Fruit fly (Drosophila melanogaster) whole organism, embryonic: ENCODE data around the gene CG46303.

Experiments
- ATbp ChIP-seq: fragments of 200-800 bp; sonication (Bioruptor generic); optimal IDR thresholded peaks from 2 replicates; lab custom pipeline; 2017; ENCODE audit warnings: missing biosample characterization, mild to moderate bottlenecking, missing genetic modification characterization, missing genetic modification reagents
- Bdp1 ChIP-seq: fragments of 200-800 bp; sonication (Bioruptor generic); optimal IDR thresholded peaks from 3 replicates; lab custom pipeline; 2016; ENCODE audit warnings: missing biosample characterization, missing genetic modification characterization
- BtbVII ChIP-seq: fragments of 200-800 bp; sonication (Bioruptor generic); optimal IDR thresholded peaks from 3 replicates; lab custom pipeline; 2017; ENCODE audit warnings: missing biosample characterization, mild to moderate bottlenecking, missing genetic modification characterization
- Bteb2 ChIP-seq: fragments of 200-800 bp; sonication (Bioruptor generic); optimal IDR thresholded peaks from 2 replicates; lab custom pipeline; 2016; ENCODE audit warnings: missing biosample characterization, missing genetic modification characterization
- CG10462 ChIP-seq: fragments of 200-800 bp; sonication (Bioruptor generic); optimal IDR thresholded peaks from 2 replicates; lab custom pipeline; 2016; ENCODE audit warnings: missing biosample characterization, missing genetic modification characterization
- CG10959 ChIP-seq: fragments of 200-800 bp; sonication (Bioruptor generic); IDR thresholded peaks from 2 replicates; pipeline ENCODE4 v1.3.6; 2022; ENCODE audit warnings: missing biosample characterization, missing genetic modification characterization
- CG11398 ChIP-seq: fragments of 200-800 bp; sonication (Bioruptor generic); optimal IDR thresholded peaks from 2 replicates; lab custom pipeline; 2016; ENCODE audit warnings: missing biosample characterization, missing genetic modification characterization
- CG11696 ChIP-seq: fragments of 200-800 bp; sonication (Bioruptor generic); IDR thresholded peaks from 2 replicates; pipeline ENCODE4 v1.3.6; 2022; ENCODE audit warnings: missing biosample characterization, missing genetic modification characterization
- CG14860 ChIP-seq: fragments of 200-800 bp; sonication (Bioruptor generic); IDR thresholded peaks from 3 replicates; pipeline ENCODE4 v1.3.6; 2022; ENCODE audit warnings: missing biosample characterization, missing genetic modification characterization; ENCODE audit not compliant: partially characterized antibody
- CG1647 ChIP-seq: fragments of 200-800 bp; sonication (Bioruptor generic); optimal IDR thresholded peaks from 3 replicates; lab custom pipeline; 2016; ENCODE audit warnings: missing biosample characterization, missing genetic modification characterization
- CG17186 ChIP-seq: fragments of 200-800 bp; sonication (Bioruptor generic); optimal IDR thresholded peaks from 3 replicates; lab custom pipeline; 2017; ENCODE audit warnings: missing biosample characterization, missing genetic modification reagents, missing genetic modification characterization
- CG17328 ChIP-seq: fragments of 200-800 bp; sonication (Bioruptor generic); IDR thresholded peaks from 2 replicates; pipeline ENCODE4 v1.3.6; 2022; ENCODE audit warnings: missing biosample characterization, missing genetic modification characterization
- CG2120 ChIP-seq: fragments of 200-800 bp; sonication (Bioruptor generic); optimal IDR thresholded peaks from 3 replicates; lab custom pipeline; 2016; ENCODE audit warnings: missing biosample characterization, missing genetic modification characterization
- CG2199 ChIP-seq: fragments of 200-800 bp; sonication (Bioruptor generic); IDR thresholded peaks from 3 replicates; pipeline ENCODE4 v1.3.6; 2022; ENCODE audit warnings: missing biosample characterization, missing genetic modification characterization
- CG3847 ChIP-seq: fragments of 200-800 bp; sonication (Bioruptor generic); IDR thresholded peaks from 2 replicates; pipeline ENCODE4 v1.3.6; 2022; ENCODE audit warnings: missing biosample characterization, missing genetic modification characterization
- CG4282 ChIP-seq: fragments of 200-800 bp; sonication (Bioruptor generic); optimal IDR thresholded peaks from 2 replicates; lab custom pipeline; 2016; ENCODE audit warnings: missing biosample characterization, missing genetic modification characterization
- CG6854 ChIP-seq: fragments of 200-800 bp; sonication (Bioruptor generic); optimal IDR thresholded peaks from 3 replicates; lab custom pipeline; 2017; ENCODE audit warnings: missing biosample characterization, mild to moderate bottlenecking, missing genetic modification characterization
- CG7786 ChIP-seq: fragments of 200-800 bp; sonication (Bioruptor generic); optimal IDR thresholded peaks from 2 replicates; lab custom pipeline; 2016; ENCODE audit warnings: missing biosample characterization, missing genetic modification characterization
- CG8089 ChIP-seq: fragments of 200-800 bp; sonication (Bioruptor generic); optimal IDR thresholded peaks from 3 replicates; lab custom pipeline; 2016; ENCODE audit warnings: missing biosample characterization, missing genetic modification characterization
- CG8290 ChIP-seq, 3 experiments: fragments of 200-800 bp; sonication (Bioruptor generic); optimal IDR thresholded peaks; 2 replicates each; lab custom pipeline; 2016 to 2019; ENCODE audit warnings: missing biosample characterization in 3 of 3, missing genetic modification characterization in 3 of 3, mild to moderate bottlenecking in 2 of 3, moderate library complexity in 1 of 3
- CG9727 ChIP-seq: fragments of 200-800 bp; sonication (Bioruptor generic); optimal IDR thresholded peaks from 3 replicates; lab custom pipeline; 2017; ENCODE audit warnings: missing biosample characterization, mild to moderate bottlenecking, missing genetic modification characterization
- Doc2 ChIP-seq: fragments of 200-800 bp; sonication (Bioruptor generic); IDR thresholded peaks from 2 replicates; pipeline ENCODE4 v1.3.6; 2022; ENCODE audit warnings: missing biosample characterization, missing genetic modification characterization
- Fer1 ChIP-seq: fragments of 200-800 bp; sonication (Bioruptor generic); optimal IDR thresholded peaks from 2 replicates; lab custom pipeline; 2017; ENCODE audit warnings: missing biosample characterization, mild to moderate bottlenecking, missing genetic modification characterization
- GATAe ChIP-seq: fragments of 200-800 bp; sonication (Bioruptor generic); conservative IDR thresholded peaks from 2 replicates; pipeline ENCODE4 v1.3.6; 2022; ENCODE audit warnings: missing biosample characterization, missing genetic modification characterization
- HLH54F ChIP-seq: fragments of 200-800 bp; sonication (Bioruptor generic); optimal IDR thresholded peaks from 3 replicates; lab custom pipeline; 2016; ENCODE audit warnings: missing biosample characterization, missing genetic modification characterization
- Hey ChIP-seq: fragments of 200-800 bp; sonication (Bioruptor generic); optimal IDR thresholded peaks from 3 replicates; lab custom pipeline; 2018; ENCODE audit warnings: missing biosample characterization, mild to moderate bottlenecking, missing genetic modification characterization
- HmgD ChIP-seq: fragments of 200-800 bp; sonication (Bioruptor generic); optimal IDR thresholded peaks from 3 replicates; lab custom pipeline; 2016; ENCODE audit warnings: missing biosample characterization, missing genetic modification characterization
- Max ChIP-seq: fragments of 200-800 bp; sonication (Bioruptor generic); optimal IDR thresholded peaks from 2 replicates; lab custom pipeline; 2016; ENCODE audit warnings: missing biosample characterization, mild to moderate bottlenecking, missing genetic modification characterization
- Med ChIP-seq: fragments of 200-800 bp; sonication (Bioruptor generic); peaks from one replicate; lab custom pipeline; 2016; ENCODE audit warnings: missing biosample characterization, missing genetic modification characterization, mild to moderate bottlenecking, inconsistent platforms, moderate library complexity
- Nf-YC ChIP-seq: fragments of 200-800 bp; optimal IDR thresholded peaks from 3 replicates; lab custom pipeline; 2019; ENCODE audit warnings: missing biosample characterization, mild to moderate bottlenecking, missing genetic modification characterization, moderate library complexity
- Sry-β ChIP-seq: fragments of 200-800 bp; sonication (Bioruptor generic); optimal IDR thresholded peaks from 2 replicates; lab custom pipeline; 2018; ENCODE audit warnings: missing biosample characterization, mild to moderate bottlenecking, missing genetic modification characterization, moderate library complexity
- cato ChIP-seq: fragments of 200-800 bp; sonication (Bioruptor generic); optimal IDR thresholded peaks from 2 replicates; lab custom pipeline; 2016; ENCODE audit warnings: missing biosample characterization, missing genetic modification characterization, borderline replicate concordance
- caup ChIP-seq: fragments of 200-800 bp; sonication (Bioruptor generic); optimal IDR thresholded peaks from 3 replicates; lab custom pipeline; 2017; ENCODE audit warnings: missing biosample characterization, mild to moderate bottlenecking, missing genetic modification characterization, moderate library complexity; ENCODE audit not compliant: severe bottlenecking
- ci ChIP-seq: fragments of 200-800 bp; sonication (Bioruptor generic); IDR thresholded peaks from 3 replicates; pipeline ENCODE4 v1.3.6; 2022; ENCODE audit warnings: missing biosample characterization, missing genetic modification characterization
- dysf ChIP-seq: fragments of 200-800 bp; sonication (Bioruptor generic); IDR thresholded peaks from 3 replicates; pipeline ENCODE4 v1.3.6; 2022; ENCODE audit warnings: missing biosample characterization, missing genetic modification characterization
- fd64A ChIP-seq: fragments of 200-800 bp; sonication (Bioruptor generic); optimal IDR thresholded peaks from 3 replicates; lab custom pipeline; 2018; ENCODE audit warnings: missing biosample characterization, mild to moderate bottlenecking, missing genetic modification characterization
- ftz-f1 ChIP-seq: fragments of 200-800 bp; sonication (Bioruptor generic); optimal IDR thresholded peaks from 2 replicates; lab custom pipeline; 2016; ENCODE audit warnings: missing biosample characterization, missing genetic modification characterization
- fu2 ChIP-seq: fragments of 200-800 bp; sonication (Bioruptor generic); optimal IDR thresholded peaks from 2 replicates; lab custom pipeline; 2016; ENCODE audit warnings: missing biosample characterization, missing genetic modification characterization
- grau ChIP-seq: fragments of 200-800 bp; optimal IDR thresholded peaks from 3 replicates; lab custom pipeline; 2019; ENCODE audit warnings: missing biosample characterization, mild to moderate bottlenecking, missing genetic modification characterization, moderate library complexity
- hbn ChIP-seq: fragments of 200-800 bp; sonication (Bioruptor generic); IDR thresholded peaks from 2 replicates; pipeline ENCODE4 v1.3.6; 2022; ENCODE audit warnings: missing biosample characterization, missing genetic modification characterization; ENCODE audit not compliant: partially characterized antibody
- lmd ChIP-seq: fragments of 200-800 bp; sonication (Bioruptor generic); IDR thresholded peaks from 2 replicates; pipeline ENCODE4 v1.3.6; 2022; ENCODE audit warnings: missing biosample characterization, missing genetic modification characterization
- nau ChIP-seq: fragments of 200-800 bp; sonication (Bioruptor generic); optimal IDR thresholded peaks from 3 replicates; lab custom pipeline; 2017; ENCODE audit warnings: missing biosample characterization, mild to moderate bottlenecking, missing genetic modification characterization, missing genetic modification reagents
- ranshi ChIP-seq: fragments of 200-800 bp; sonication (Bioruptor generic); IDR thresholded peaks from 2 replicates; pipeline ENCODE4 v1.3.6; 2022; ENCODE audit warnings: missing biosample characterization, missing genetic modification characterization
- salm ChIP-seq: fragments of 200-800 bp; sonication (Bioruptor generic); optimal IDR thresholded peaks from 2 replicates; lab custom pipeline; 2018; ENCODE audit warnings: missing biosample characterization, mild to moderate bottlenecking, missing genetic modification characterization
- sd ChIP-seq: fragments of 200-800 bp; sonication (Bioruptor generic); optimal IDR thresholded peaks from 3 replicates; lab custom pipeline; 2018; ENCODE audit warnings: missing biosample characterization, mild to moderate bottlenecking, missing genetic modification characterization, moderate library complexity
- sens-2 ChIP-seq: fragments of 200-800 bp; sonication (Bioruptor generic); IDR thresholded peaks from 2 replicates; pipeline ENCODE4 v1.3.6; 2022; ENCODE audit warnings: missing biosample characterization, missing genetic modification characterization
- sisA ChIP-seq: fragments of 200-800 bp; sonication (Bioruptor generic); IDR thresholded peaks from 2 replicates; pipeline ENCODE4 v1.3.6; 2022; ENCODE audit warnings: missing biosample characterization, missing genetic modification characterization
- sna ChIP-seq: fragments of 200-800 bp; sonication (Bioruptor generic); IDR thresholded peaks from 2 replicates; pipeline ENCODE4 v1.3.6; 2022; ENCODE audit warnings: missing biosample characterization, missing genetic modification characterization; ENCODE audit not compliant: partially characterized antibody
- ttk ChIP-seq: fragments of 200-800 bp; sonication (Bioruptor generic); IDR thresholded peaks from 2 replicates; pipeline ENCODE4 v2.1.2; 2022; ENCODE audit warnings: missing biosample characterization, missing genetic modification characterization
- twi ChIP-seq: fragments of 200-800 bp; optimal IDR thresholded peaks from 2 replicates; lab custom pipeline; 2019; ENCODE audit warnings: missing biosample characterization, mild to moderate bottlenecking, missing genetic modification characterization, moderate library complexity
- unpg ChIP-seq: fragments of 200-800 bp; sonication (Bioruptor generic); optimal IDR thresholded peaks from 3 replicates; lab custom pipeline; 2018; ENCODE audit warnings: missing biosample characterization, mild to moderate bottlenecking, missing genetic modification characterization, moderate library complexity
- wor ChIP-seq: fragments of 200-800 bp; sonication (Bioruptor generic); IDR thresholded peaks from 2 replicates; pipeline ENCODE4 v1.3.6; 2022; ENCODE audit warnings: missing biosample characterization, missing genetic modification characterization

CG46303 gene

DNA sequence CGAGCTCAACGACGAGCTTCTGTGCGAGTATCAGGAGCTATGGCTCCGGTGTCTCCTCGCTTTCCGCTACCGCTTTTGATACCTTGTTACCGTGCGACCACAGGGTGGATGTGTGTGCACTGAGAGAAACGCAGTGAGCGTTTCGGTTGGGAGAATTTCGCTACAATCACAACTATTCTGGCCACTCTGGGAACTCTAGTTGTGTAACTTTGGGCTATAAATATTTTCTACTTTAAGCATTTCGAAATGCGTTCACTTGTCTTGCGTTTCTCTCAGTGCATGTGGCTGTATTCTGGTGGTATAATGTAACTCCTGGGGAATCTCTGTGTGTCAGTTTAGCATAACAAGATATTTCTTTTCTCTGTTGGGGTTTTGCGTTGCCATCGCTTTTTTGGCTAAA is 49.6 kb downstream of the CG46303 start (continued):
- TF ChIP-seq sisA (GFP tag; lab: Robert Waterston, UW) = peak; percentile 46
- TF ChIP-seq sens-2 = no peak
- TF ChIP-seq CG4282 = no peak
- no peak for TF ChIP-seq CG11696 (GFP tag; lab: Robert Waterston, UW)
- TF ChIP-seq Bteb2 (GFP tag; lab: Kevin White, UChicago) = no peak
- no peak for TF ChIP-seq CG8290 (GFP tag; optimal IDR thresholded peaks at IDR 0.05; lab: Kevin White, UChicago)
- TF ChIP-seq CG8290 (tag; optimal IDR thresholded peaks at IDR 0.05; lab: Kevin White, UChicago) = no peak
- TF ChIP-seq fd64A (GFP tag; lab: Kevin White, UChicago) = no peak
- TF ChIP-seq wor (GFP tag; lab: Robert Waterston, UW) = no peak
- no peak for TF ChIP-seq hbn
- no peak for TF ChIP-seq Hey (tag; lab: Kevin White, UChicago)
- no peak for TF ChIP-seq HmgD (GFP tag; lab: Kevin White, UChicago)
- no peak for TF ChIP-seq twi (tag; lab: Kevin White, UChicago)
- peak; percentile 59; the same call in 2 of the 3 replicates for TF ChIP-seq ci
- TF ChIP-seq ranshi (GFP tag; lab: Robert Waterston, UW) = no peak; the same call in 1 of the 2 replicates
- no peak for TF ChIP-seq Doc2
- TF ChIP-seq Bdp1 (GFP tag; lab: Kevin White, UChicago) = no peak
- no peak for TF ChIP-seq salm
- no peak for TF ChIP-seq HLH54F
- no peak for TF ChIP-seq grau (tag; lab: Kevin White, UChicago)
- no peak for TF ChIP-seq Sry-β (GFP tag; lab: Kevin White, UChicago)
- TF ChIP-seq ATbp (GFP tag; lab: Kevin White, UChicago) = no peak
- TF ChIP-seq nau (GFP tag; lab: Kevin White, UChicago) = no peak
- TF ChIP-seq ttk = no peak
- TF ChIP-seq CG10959 (GFP tag; lab: Robert Waterston, UW) = no peak
- TF ChIP-seq CG6854 (GFP tag; lab: Kevin White, UChicago) = no peak
- TF ChIP-seq fu2 (GFP tag; lab: Kevin White, UChicago) = no peak
- TF ChIP-seq sd (tag; lab: Kevin White, UChicago) = no peak
- TF ChIP-seq CG2120 = no peak
- no peak for TF ChIP-seq BtbVII (GFP tag; lab: Kevin White, UChicago)
- no peak for TF ChIP-seq Nf-YC
- no peak for TF ChIP-seq CG3847 (GFP tag; lab: Robert Waterston, UW)
- no peak for TF ChIP-seq CG2199 (GFP tag; lab: Robert Waterston, UW)
- TF ChIP-seq Max (GFP tag; lab: Kevin White, UChicago) = no peak
- TF ChIP-seq CG11398 (GFP tag; lab: Kevin White, UChicago) = no peak
- TF ChIP-seq lmd (GFP tag; lab: Robert Waterston, UW) = peak; percentile 16; the same call in 1 of the 2 replicates
- peak; percentile 42; the same call in 2 of the 3 replicates for TF ChIP-seq dysf (GFP tag; lab: Robert Waterston, UW)
- TF ChIP-seq Med (GFP tag; lab: Kevin White, UChicago) = no peak
- no peak for TF ChIP-seq ftz-f1 (GFP tag; lab: Kevin White, UChicago)
- TF ChIP-seq unpg (GFP tag; lab: Kevin White, UChicago) = no peak
- TF ChIP-seq Fer1 (GFP tag; lab: Kevin White, UChicago) = no peak
- TF ChIP-seq caup (GFP tag; lab: Kevin White, UChicago) = peak; percentile 22
- TF ChIP-seq CG10462 (GFP tag; lab: Kevin White, UChicago) = no peak
- no peak for TF ChIP-seq GATAe (GFP tag; lab: Robert Waterston, UW)
- peak; percentile 20 for TF ChIP-seq CG7786 (GFP tag; lab: Kevin White, UChicago)
- TF ChIP-seq CG8089 (GFP tag; lab: Kevin White, UChicago) = no peak
- no peak for TF ChIP-seq CG17328 (GFP tag; lab: Robert Waterston, UW)
- TF ChIP-seq CG9727 (GFP tag; lab: Kevin White, UChicago) = peak; percentile 11
- TF ChIP-seq CG14860 (GFP tag; lab: Robert Waterston, UW) = no peak
- no peak for TF ChIP-seq CG1647 (GFP tag; lab: Kevin White, UChicago)
- TF ChIP-seq sna (GFP tag; lab: Robert Waterston, UW) = no peak
- no peak for TF ChIP-seq cato
- no peak for TF ChIP-seq CG17186 (GFP tag; lab: Kevin White, UChicago)
